Worm (Caenorhabditis elegans): Measurements from ENCODE around the gene Y50E8A.11.
A peak's percentile ranks its signal among the peaks of the same experiment; 100 is the strongest.

Gene Y50E8A.11

ce11 chrV:14784160-14784774 lies 3.0 kb downstream of the Y50E8A.11 start, which contains the start of gene Y50E8A.12:
Y50E8A.12 (minus strand) TSS chrV:14784210.
- TF ChIP-seq nhr-76 (tag; optimal IDR thresholded peaks at IDR 0.05) (no peak), unc-62 (GFP tag; optimal IDR thresholded peaks at IDR 0.05) (no peak), ceh-39 (tag; optimal IDR thresholded peaks at IDR 0.05) (no peak), lin-32 (GFP tag; optimal IDR thresholded peaks at IDR 0.05) (no peak), ztf-11 (tag; optimal IDR thresholded peaks at IDR 0.05) (no peak), flh-1 (GFP tag; optimal IDR thresholded peaks at IDR 0.05) (no peak)

- TF ChIP-seq unc-62 (GFP tag; optimal IDR thresholded peaks at IDR 0.05) (no peak), cnd-1 (tag; optimal IDR thresholded peaks at IDR 0.05) (no peak), nhr-237 (tag; optimal IDR thresholded peaks at IDR 0.05) (no peak), ham-2 (GFP tag; optimal IDR thresholded peaks at IDR 0.05) (no peak)
Measured at ce11 chrV:14784787-14785186, 3.6 kb downstream of the Y50E8A.11 start.

- no peak for TF ChIP-seq blmp-1 (tag; optimal IDR thresholded peaks at IDR 0.05)
- no peak for TF ChIP-seq sem-2 (GFP tag; optimal IDR thresholded peaks at IDR 0.05)
- TF ChIP-seq M03D4.4 (tag; optimal IDR thresholded peaks at IDR 0.05): no peak
- no peak for TF ChIP-seq ceh-83 (GFP tag; optimal IDR thresholded peaks at IDR 0.05)
- no peak for TF ChIP-seq ham-2 (GFP tag; optimal IDR thresholded peaks at IDR 0.05)
Measured at ce11 chrV:14788462-14788861, 7.2 kb downstream of the Y50E8A.11 start.

- TF ChIP-seq ztf-11 (tag; optimal IDR thresholded peaks at IDR 0.05) (no peak), lin-13 (tag; optimal IDR thresholded peaks at IDR 0.05) (no peak), sptf-1 (tag; optimal IDR thresholded peaks at IDR 0.05) (no peak), mls-2 (tag; optimal IDR thresholded peaks at IDR 0.05) (no peak), ceh-39 (tag; optimal IDR thresholded peaks at IDR 0.05) (no peak), ces-1 (GFP tag; optimal IDR thresholded peaks at IDR 0.05) (peak; percentile 75), elt-1 (tag; optimal IDR thresholded peaks at IDR 0.05; ENCODE audit: borderline replicate concordance, insufficient read depth) (no peak), unc-120 (tag; optimal IDR thresholded peaks at IDR 0.05; ENCODE audit: poor library complexity, severe bottlenecking) (peak; percentile 43), lsy-2 (tag; optimal IDR thresholded peaks at IDR 0.05) (no peak), pha-4 (tag; optimal IDR thresholded peaks at IDR 0.05) (no peak), unc-62 (GFP tag; optimal IDR thresholded peaks at IDR 0.05) (peak; percentile 82)
Measured at ce11 chrV:14790792-14791191, 9.6 kb downstream of the Y50E8A.11 start.

- TF ChIP-seq flh-1 (GFP tag; optimal IDR thresholded peaks at IDR 0.05): no peak
- TF ChIP-seq lsy-2 (tag; optimal IDR thresholded peaks at IDR 0.05): no peak
- TF ChIP-seq nhr-2 (tag; optimal IDR thresholded peaks at IDR 0.05): peak; percentile 69
- TF ChIP-seq unc-120 (tag; optimal IDR thresholded peaks at IDR 0.05; ENCODE audit: poor library complexity, severe bottlenecking): no peak
- TF ChIP-seq nhr-237 (tag; optimal IDR thresholded peaks at IDR 0.05): no peak
- peak; percentile 3 for TF ChIP-seq unc-62 (GFP tag; optimal IDR thresholded peaks at IDR 0.05)
- no peak for TF ChIP-seq nhr-76 (tag; optimal IDR thresholded peaks at IDR 0.05)
- TF ChIP-seq cnd-1 (tag; optimal IDR thresholded peaks at IDR 0.05): no peak
- TF ChIP-seq blmp-1 (tag; optimal IDR thresholded peaks at IDR 0.05): no peak
- peak; percentile 79 for TF ChIP-seq zip-8 (tag; optimal IDR thresholded peaks at IDR 0.05)
- TF ChIP-seq M03D4.4 (tag; optimal IDR thresholded peaks at IDR 0.05): no peak
- no peak for TF ChIP-seq drap-1 (GFP tag; optimal IDR thresholded peaks at IDR 0.05)
- no peak for TF ChIP-seq hlh-1 (tag; optimal IDR thresholded peaks at IDR 0.05)
- TF ChIP-seq tbx-8 (GFP tag; optimal IDR thresholded peaks at IDR 0.05): no peak
- no peak for TF ChIP-seq nhr-12 (tag; optimal IDR thresholded peaks at IDR 0.05)
- peak; percentile 9 for TF ChIP-seq ztf-11 (tag; optimal IDR thresholded peaks at IDR 0.05)
- no peak for TF ChIP-seq sem-2 (GFP tag; optimal IDR thresholded peaks at IDR 0.05)
- TF ChIP-seq mls-2 (tag; optimal IDR thresholded peaks at IDR 0.05): no peak
Measured at ce11 chrV:14791703-14792102, 10.5 kb downstream of the Y50E8A.11 start.

ce11 chrV:14792346-14792745 lies 11.1 kb downstream of the Y50E8A.11 start:
- peak; percentile 61 for TF ChIP-seq mls-2 (tag; optimal IDR thresholded peaks at IDR 0.05)
- peak; percentile 31 for TF ChIP-seq ces-1 (GFP tag; optimal IDR thresholded peaks at IDR 0.05)
- no peak for TF ChIP-seq nhr-237 (tag; optimal IDR thresholded peaks at IDR 0.05)
- TF ChIP-seq ceh-43 (GFP tag; optimal IDR thresholded peaks at IDR 0.05): peak; percentile 44
- TF ChIP-seq sptf-1 (tag; optimal IDR thresholded peaks at IDR 0.05): peak; percentile 48
- TF ChIP-seq nhr-2 (tag; optimal IDR thresholded peaks at IDR 0.05): peak; percentile 39
- TF ChIP-seq nhr-12 (tag; optimal IDR thresholded peaks at IDR 0.05): no peak

Data from whole organism, mixed stage, embryonic.